Worm (Caenorhabditis elegans): Measurements from ENCODE around the gene ykt-6.

DNA sequence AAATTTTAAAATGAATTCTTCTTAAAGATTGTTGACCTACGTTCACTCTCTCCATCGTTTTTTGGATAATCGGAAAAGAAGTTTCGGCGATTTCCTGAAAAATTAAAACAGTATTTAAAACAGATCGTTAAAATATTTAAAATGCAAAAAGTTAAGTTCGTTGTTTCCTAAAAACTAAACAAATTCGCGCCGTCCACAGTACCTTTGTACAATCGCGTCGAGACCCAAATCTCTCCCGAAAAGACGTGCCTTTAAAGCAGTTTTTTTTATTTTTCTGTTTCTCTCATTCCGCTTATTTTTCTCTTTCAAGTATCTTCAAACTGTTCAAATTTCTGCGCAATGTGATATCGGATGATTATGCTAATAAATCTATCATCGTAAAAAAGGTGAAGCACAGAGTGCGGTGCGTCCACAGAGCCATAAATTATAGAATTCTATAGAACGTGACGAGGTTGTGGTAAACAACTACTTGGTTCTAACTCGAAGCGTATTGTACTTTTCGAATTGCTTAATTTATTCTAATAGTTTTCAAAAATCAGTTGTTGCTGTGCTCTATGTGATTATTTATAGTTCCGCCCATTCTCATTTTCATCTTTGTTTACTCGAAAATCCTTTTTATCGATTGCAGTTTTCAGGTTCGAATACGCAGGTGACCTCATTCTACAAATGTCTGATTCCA, 23.4 kb upstream of the ykt-6 start, which contains the start of the genes F56C9.6 and F56C9.3:
- TF ChIP-seq tbx-11 (GFP tag; IDR thresholded peaks at IDR 0.05): no peak
- no peak for TF ChIP-seq sea-1 (GFP tag; conservative IDR thresholded peaks at IDR 0.05)
- no peak for TF ChIP-seq ets-7 (tag; optimal IDR thresholded peaks at IDR 0.05)
- TF ChIP-seq B0310.2 (tag; optimal IDR thresholded peaks at IDR 0.05): no peak
- TF ChIP-seq ceh-13 (GFP tag; optimal IDR thresholded peaks at IDR 0.05): no peak
- no peak for TF ChIP-seq flt-1 (GFP tag; IDR thresholded peaks at IDR 0.05)
- TF ChIP-seq tra-4 (tag; optimal IDR thresholded peaks at IDR 0.05): no peak
- no peak for TF ChIP-seq ama-1 (optimal IDR thresholded peaks at IDR 0.05)
- TF ChIP-seq hmbx-1 (tag; optimal IDR thresholded peaks at IDR 0.05): no peak
- TF ChIP-seq F13C5.2 (tag; optimal IDR thresholded peaks at IDR 0.05): no peak
- no peak for TF ChIP-seq scrt-1 (GFP tag; IDR thresholded peaks at IDR 0.05)
- TF ChIP-seq pes-1 (GFP tag; IDR thresholded peaks at IDR 0.05): no peak
- no peak for TF ChIP-seq hnd-1 (tag; optimal IDR thresholded peaks at IDR 0.05)
- TF ChIP-seq hmg-4 (GFP tag; optimal IDR thresholded peaks at IDR 0.05): no peak
